Fruit fly (Drosophila melanogaster) whole organism, larva: ENCODE results near the gene kin17.

Experiments used
- noc ChIP-seq: fragments of 200-800 bp; sonication (Bioruptor generic); optimal IDR thresholded peaks from 3 replicates; lab custom pipeline; 2019; ENCODE audit warnings: missing biosample characterization, mild to moderate bottlenecking, missing genetic modification characterization, moderate library complexity

Gene kin17

DNA sequence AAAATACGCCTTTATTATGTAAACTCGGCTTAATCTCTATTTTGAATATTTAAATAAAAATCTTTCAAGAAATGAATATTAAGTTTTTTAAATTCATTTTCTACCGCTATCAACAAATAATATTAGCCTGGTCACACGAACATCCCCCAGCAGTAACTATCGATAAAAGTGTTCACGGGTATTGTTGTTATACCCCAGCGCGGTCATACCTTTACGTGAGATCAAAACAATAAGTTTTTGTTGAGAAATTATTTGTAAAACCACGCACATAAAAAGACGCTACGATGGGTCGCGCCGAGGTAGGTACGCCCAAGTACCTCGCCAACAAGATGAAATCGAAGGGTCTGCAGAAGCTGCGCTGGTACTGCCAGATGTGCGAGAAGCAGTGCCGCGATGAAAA is at the start of gene kin17:
Gene kin17 (plus strand): TSS at position 195 of the 400 bp plus-strand sequence.
- TF ChIP-seq noc (tag; lab: Kevin White, UChicago), result no peak

DNA sequence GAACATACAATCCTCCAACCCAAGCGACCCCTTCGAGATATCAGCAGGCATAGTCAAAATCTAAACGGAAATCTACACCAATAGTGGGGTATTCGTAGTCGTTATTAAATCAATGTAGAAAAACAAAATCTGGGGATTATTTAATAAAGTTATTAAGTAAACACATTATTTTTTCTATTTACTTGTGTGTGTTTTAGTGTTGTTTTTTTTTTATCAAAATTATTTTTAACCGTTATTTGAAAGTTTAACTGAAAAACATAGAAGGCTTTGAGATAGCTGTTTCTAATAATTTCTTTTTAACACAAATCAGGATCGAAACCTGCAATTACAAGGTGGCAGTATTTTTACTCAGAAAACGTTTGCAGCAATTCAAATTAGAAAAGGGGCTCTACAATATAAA is 47.3 kb upstream of the kin17 start, which contains the start of gene polo:
Gene polo (plus strand): TSS at position 301 of the 400 bp plus-strand sequence.
- no peak for TF ChIP-seq noc (tag; lab: Kevin White, UChicago)

DNA sequence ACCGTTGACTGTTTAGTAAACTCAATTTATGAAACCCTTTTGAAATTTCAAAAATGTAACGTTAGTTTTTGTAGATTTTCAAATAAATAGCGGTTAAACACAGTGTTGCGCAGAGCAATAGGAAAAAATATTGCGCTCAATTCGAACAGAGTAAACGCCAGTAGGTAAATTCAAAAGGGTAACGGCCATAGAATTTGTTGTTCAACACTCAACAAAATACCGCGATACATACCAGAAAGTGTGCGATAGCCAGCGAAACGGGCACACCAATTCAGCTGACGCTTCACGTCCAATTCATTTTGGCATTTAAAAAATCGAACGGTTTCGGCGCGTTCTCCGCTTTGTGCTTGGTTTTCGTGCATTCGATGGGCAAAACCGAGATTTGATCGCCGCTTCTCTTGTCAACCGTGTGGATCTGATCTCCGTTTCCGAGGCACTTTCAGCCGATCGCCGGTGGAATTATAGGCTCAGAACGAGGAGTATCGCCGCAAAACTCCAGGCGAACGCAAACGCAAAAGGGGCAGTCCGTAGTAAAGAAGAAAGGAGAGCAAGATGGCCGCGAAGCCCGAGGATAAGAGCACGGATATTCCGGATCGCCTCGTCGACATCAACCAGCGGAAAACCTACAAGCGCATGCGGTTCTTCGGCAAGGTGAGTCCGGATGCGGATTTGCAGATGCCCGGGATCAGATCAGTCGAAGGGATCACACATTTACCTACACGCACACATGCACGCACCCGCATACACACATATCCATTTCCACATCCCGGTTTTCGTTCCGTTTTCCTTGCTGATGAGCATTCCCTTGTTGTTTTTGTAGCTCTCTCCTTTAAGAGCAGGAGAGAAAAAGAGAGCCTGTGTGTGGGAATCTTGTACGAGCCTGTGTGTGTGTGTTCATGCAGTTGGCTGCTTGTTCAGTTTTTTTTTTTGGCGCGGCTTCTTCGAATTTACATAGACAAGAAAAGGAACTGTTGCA is 46.6 kb upstream of the kin17 start:
- TF ChIP-seq noc (tag; lab: Kevin White, UChicago), result no peak

DNA sequence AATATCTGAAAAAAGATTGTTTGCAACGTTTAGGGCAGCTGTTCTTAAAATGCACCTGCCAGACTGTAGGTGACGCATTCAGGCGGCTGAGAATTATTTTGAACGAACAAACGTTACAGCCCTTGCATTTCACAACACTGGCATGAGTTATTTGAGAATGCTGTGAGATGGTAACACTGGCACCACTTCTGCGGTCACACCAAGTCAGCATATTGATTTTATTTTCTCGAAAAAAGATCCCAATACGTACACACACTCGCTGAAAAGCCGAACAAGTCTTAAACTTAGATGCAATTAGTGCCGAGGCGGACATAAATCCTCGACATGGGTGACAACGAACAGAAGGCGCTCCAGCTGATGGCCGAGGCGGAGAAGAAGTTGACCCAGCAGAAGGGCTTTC is 43.1 kb upstream of the kin17 start, which contains the start of gene alphaSnap:
Gene alphaSnap (plus strand): TSS at position 164 of the 400 bp plus-strand sequence.
- TF ChIP-seq noc (tag; lab: Kevin White, UChicago), result no peak

DNA sequence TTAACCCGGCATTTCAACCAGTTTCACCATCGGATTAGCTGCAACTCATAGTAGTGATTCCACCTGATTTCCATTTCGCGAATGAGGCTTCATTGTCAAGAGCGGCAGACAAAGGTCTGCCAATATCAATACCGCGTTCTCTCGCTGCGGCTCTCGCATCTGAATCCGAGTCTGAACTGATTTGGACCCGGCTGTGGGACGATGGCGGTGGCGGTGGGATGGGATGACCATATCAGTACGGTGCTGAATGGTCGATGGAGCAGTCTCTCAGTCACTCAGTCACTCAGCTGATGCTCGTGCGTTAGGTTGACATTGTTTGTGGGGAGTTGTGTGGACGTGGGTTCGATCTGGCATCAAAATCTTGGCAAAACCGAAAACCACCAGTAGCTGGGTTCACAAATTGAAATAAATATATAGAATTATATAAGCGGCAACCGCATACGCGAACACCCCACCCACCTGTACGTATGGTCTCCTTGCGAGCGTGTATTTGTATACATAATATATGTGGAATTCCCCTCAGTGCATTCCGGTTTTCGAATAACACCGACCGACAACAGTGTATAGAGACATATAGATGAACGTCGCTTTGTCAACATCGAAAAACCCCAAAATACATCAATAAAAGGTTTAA is 39.5 kb upstream of the kin17 start, which contains the start of gene Spn77Ba:
Gene Spn77Ba (plus strand): TSS at position 235 of the 634 bp plus-strand sequence.
- TF ChIP-seq noc (tag; lab: Kevin White, UChicago), result no peak

DNA sequence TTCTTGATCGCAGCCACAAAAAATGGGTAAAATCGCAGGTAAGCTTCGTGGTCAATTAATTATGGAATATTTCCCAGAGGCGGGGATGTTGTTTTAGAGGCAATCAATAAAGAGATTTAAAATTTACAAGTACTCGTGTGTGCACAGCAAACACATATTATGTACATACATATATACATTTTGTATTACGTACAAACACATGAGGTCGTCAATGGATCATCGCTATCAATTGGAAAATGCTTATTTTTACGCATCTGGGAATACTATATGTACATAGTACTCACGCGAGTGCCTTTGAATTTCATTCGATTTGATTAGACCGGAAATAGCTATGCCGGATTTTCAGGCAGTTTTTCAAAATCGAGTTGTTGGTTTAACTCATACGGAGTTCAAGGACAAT is 38.9 kb upstream of the kin17 start:
- no peak for TF ChIP-seq noc (tag; lab: Kevin White, UChicago)

DNA sequence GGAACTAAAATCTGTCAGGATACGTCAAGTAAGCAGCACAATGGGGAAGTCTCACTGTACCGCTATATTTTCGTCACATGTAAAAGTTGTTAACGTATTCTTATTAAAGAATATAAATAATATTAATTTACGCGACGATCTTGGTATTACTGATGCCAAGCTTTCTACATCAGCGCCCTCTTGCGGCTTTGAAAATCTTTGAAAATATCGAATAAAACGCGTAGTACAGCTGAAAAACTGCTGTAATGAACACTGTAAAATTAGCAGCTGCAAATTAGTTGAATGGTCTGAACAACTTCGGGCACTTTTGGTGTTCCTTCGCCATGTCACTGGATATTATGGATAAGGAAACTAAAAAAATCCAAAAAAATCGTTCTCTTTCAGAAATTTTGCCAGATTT is 36.6 kb upstream of the kin17 start:
- TF ChIP-seq noc (tag; lab: Kevin White, UChicago), result no peak

DNA sequence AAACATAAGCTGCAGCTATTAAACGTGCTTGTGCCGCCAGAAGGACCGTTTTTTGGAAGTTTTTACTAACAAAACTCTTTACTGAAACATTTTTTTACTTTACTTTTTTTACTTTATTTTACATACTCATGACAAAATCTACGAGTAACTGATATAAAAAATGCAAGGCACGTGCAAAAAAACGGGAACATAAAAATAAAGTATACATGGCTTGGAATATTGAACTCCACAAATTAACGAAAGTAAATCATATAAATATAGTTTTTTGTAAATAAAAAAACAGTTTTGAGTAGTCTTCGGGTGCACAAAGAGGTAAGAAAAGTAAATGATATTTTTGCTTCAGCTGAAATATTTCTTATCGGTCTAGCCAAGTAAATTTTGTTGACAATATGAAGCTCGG is 36.0 kb upstream of the kin17 start, which contains the start of gene Spn77Bb:
Gene Spn77Bb (plus strand): TSS at position 301 of the 400 bp plus-strand sequence.
- no peak for TF ChIP-seq noc (tag; lab: Kevin White, UChicago)

DNA sequence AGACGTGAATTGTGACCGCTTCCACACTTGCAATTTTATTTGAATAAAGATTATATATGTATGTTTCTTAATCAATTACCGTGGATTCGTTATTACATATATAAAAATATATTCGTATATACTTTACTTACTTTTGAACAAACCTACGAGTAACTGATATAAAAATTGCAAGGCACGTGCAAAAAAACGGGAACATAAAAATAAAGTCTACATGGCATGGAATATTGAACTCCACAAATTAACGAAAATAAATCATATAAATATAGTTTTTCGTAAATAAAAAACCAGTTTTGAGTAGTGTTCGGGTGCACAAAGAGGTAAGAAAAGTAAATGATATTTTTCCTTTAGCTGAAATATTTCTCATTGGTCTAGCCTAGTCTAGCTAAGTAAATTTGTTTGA is 14.3 kb upstream of the kin17 start, which contains the start of gene Spn77Bc:
Gene Spn77Bc (plus strand): TSS at position 301 of the 400 bp plus-strand sequence.
- TF ChIP-seq noc (tag; lab: Kevin White, UChicago), result no peak

DNA sequence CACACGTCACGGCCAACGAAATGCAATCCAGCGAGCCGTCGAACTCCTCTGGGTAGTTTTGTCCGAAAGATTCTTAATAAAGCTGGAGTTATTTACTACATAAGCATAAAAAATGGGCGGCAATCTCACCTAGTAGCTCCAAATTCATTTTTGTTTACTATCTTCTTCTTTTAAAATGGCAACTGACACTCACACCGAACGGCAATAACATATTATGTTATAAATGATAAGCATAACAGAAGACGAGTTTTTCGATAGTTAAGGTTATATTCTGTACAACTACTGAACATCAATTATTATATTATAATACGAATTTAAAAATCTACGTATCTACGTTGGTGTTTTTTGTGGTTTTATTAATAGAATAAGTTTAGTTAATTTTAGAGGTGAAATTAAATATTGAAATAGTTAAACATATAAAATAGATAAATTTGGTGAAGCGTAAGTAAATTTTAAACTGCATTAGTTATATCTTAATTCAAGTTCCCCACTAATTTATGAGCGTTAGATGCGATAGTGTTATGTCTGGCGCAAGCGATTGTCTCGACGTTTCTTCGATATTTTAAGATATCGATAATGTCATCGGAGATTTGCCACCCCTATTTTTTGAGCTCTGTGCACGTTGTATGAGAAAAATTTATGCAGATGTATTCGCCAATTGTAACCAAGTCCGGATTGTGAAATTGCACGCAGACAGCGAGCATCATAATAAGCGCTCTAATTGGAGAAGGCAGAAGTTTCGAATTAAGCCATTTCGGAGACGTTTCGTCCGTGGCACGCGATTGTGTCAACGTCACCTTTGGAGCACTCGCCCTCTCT is 8.6 kb upstream of the kin17 start, which contains the start of the genes Rbbp5 and eRF1:
Gene Rbbp5 (minus strand): TSS at position 181 of the 819 bp plus-strand sequence.
Gene eRF1 (plus strand): TSS at position 594 of the 819 bp plus-strand sequence.
- peak; percentile 57 for TF ChIP-seq noc (tag; lab: Kevin White, UChicago)

DNA sequence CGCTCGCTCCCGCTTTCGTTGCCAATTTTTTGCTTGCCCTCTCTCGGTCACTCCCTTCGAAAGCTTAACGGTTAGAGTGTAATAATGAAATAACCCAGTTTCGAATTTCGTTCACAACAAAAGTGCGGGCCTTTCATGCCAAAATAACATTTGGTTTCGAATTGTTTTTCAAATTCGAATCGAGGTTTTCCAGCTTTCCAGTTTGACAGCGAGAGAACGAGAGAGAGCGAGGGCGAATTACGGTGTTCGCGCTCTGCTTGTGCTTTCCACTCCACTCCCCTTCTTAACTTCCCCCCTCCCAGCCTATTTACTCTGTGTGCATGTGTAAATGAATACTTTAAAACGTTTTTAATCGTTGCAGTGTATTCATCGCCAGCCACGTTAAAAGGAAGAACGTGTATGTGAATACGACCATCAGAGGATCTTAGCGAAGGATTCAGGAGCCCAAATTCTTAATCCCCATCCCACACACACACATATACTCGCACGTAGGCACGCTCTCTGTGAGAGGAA is 8.0 kb upstream of the kin17 start:
- TF ChIP-seq noc (tag; lab: Kevin White, UChicago), result no peak

DNA sequence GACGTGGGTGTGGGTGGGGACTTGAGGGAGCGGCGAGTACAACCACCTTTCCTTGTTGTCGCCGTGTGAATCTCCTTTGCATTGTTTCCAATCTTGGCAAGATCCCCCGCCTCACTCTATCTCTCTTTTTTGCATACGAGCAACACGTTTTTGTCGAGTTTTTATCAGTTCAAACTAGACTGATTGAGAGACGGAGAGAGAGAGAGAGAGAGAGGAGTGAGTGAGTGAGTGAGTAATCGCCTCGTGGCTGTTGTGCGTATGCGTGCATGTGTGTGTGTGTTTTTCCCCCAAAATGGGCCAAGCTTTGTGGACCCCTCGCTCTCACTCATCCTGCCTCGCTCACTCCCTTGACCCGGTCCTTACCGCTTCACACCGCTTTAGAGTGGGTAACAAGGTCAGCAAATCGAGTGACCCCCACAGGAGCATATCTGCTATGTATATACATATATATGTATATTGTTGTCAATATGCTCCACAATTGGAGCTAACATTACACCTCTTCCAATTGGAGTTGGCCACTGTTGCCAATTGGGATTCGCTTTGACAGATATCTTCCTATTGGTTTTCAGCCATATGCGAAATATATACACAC is 7.2 kb upstream of the kin17 start:
- no peak for TF ChIP-seq noc (tag; lab: Kevin White, UChicago)

DNA sequence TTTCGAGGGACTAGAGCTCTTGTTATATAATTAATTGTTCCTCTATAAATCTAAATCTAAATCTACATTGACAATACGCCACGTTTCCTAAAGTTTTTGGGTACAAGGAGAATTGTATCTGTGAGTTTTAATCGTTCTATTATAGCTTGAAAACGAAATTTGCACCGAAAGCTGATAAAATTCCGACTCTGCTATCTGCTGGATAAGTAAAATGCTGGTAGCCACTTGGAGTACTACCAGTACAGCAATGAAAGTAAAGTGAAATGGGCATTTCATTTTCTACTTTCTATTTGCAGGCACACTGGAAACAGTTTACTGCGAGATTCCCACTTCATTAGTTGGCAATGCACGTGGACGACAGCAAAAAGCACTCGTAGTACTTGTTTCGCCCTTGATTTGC is 3.5 kb upstream of the kin17 start, which contains the start of gene CG5618:
Gene CG5618 (plus strand): TSS at position 301 of the 400 bp plus-strand sequence.
- no peak for TF ChIP-seq noc (tag; lab: Kevin White, UChicago)

DNA sequence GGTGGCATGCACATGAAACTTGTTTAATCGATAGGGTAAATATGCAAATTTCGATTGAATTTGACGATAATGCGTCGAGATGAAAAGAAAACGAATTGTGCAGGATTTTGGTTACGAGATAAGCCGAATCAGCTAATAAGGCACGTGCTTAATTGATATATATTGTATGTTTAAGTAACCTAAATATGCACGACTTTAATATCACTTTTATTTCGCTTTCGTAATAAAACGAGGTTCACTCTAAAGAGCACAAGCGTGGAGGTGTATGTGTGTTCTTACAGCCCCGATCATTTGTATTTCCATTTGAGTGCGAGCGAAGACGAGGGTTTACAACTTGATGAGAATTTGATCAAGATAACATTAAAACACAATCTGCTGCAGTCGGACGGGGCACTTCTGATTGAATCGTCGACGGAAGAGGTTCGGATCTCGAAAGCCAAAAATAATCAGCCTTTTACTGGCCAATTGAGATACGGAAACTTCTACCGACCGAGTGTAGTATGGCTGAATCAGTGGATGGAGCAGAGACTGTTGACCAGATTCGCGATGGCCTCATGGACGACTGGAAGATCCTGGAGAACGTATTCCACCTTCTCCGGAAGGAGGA is 2.8 kb upstream of the kin17 start:
- TF ChIP-seq noc (tag; lab: Kevin White, UChicago), result no peak
